Fruit fly (Drosophila melanogaster): ENCODE data around the gene atilla.

The atilla gene

dm6 chr2L:12177621-12178020 is at the start of gene atilla:
TSS of gene atilla (minus strand) at chr2L:12177886.
- no peak for TF ChIP-seq ssp (GFP tag; IDR thresholded peaks at IDR 0.05)
- TF ChIP-seq Fer3 (tag; optimal IDR thresholded peaks at IDR 0.05), result peak; percentile 5
- TF ChIP-seq Med (GFP tag), result peak; percentile 42
- 0 out of 3 replicates have a peak, but pooled peaks have one; percentile 11 for TF ChIP-seq CG34224 (GFP tag; IDR thresholded peaks at IDR 0.05; ENCODE audit: partially characterized antibody)
- TF ChIP-seq Dbx (GFP tag; IDR thresholded peaks at IDR 0.05), result 0 out of 3 replicates have a peak, but pooled peaks have one; percentile 6
- TF ChIP-seq chinmo (GFP tag; IDR thresholded peaks at IDR 0.05; ENCODE audit: partially characterized antibody), result peak; percentile 78; the same call in 1 of the 4 replicates
- TF ChIP-seq CG13296 (GFP tag; optimal IDR thresholded peaks at IDR 0.05), result peak; percentile 10
- peak; percentile 26 for TF ChIP-seq CG3281 (GFP tag; optimal IDR thresholded peaks at IDR 0.05)
- TF ChIP-seq lab (GFP tag; optimal IDR thresholded peaks at IDR 0.05), result peak; percentile 36
- TF ChIP-seq CG12236 (GFP tag; optimal IDR thresholded peaks at IDR 0.05), result no peak
- no peak for TF ChIP-seq CG15011 (GFP tag; optimal IDR thresholded peaks at IDR 0.05)
- TF ChIP-seq CG8290 (GFP tag; optimal IDR thresholded peaks at IDR 0.05), result no peak
- TF ChIP-seq CG8290 (tag; optimal IDR thresholded peaks at IDR 0.05), result peak in 1 of 2 experiments; percentile 9
- TF ChIP-seq CG14441 (GFP tag; IDR thresholded peaks at IDR 0.05), result no peak
- no peak for TF ChIP-seq hkb (optimal IDR thresholded peaks at IDR 0.05)
- no peak for TF ChIP-seq hkb (GFP tag; IDR thresholded peaks at IDR 0.05)
- TF ChIP-seq klu (GFP tag; IDR thresholded peaks at IDR 0.05), result no peak
- TF ChIP-seq z (GFP tag; IDR thresholded peaks at IDR 0.05), result peak; percentile 95
- TF ChIP-seq CG6765 (GFP tag; optimal IDR thresholded peaks at IDR 0.05), result peak; percentile 12
- no peak for TF ChIP-seq CG3163 (GFP tag; optimal IDR thresholded peaks at IDR 0.05)

dm6 chr2L:12207549-12207948 is 29.9 kb upstream of the atilla start, which contains the start of gene CG31759:
TSS of gene CG31759 (plus strand) at chr2L:12207709.
- TF ChIP-seq NK7.1 (GFP tag; optimal IDR thresholded peaks at IDR 0.05) (no peak), pzg (GFP tag; optimal IDR thresholded peaks at IDR 0.05) (peak; percentile 3), stwl (tag; optimal IDR thresholded peaks at IDR 0.05) (peak; percentile 5), exex (tag; optimal IDR thresholded peaks at IDR 0.05) (no peak), CG3163 (GFP tag; optimal IDR thresholded peaks at IDR 0.05) (peak; percentile 11), crp (GFP tag; optimal IDR thresholded peaks at IDR 0.05) (peak in 1 of 2 experiments; percentile 88), Dll (GFP tag; IDR thresholded peaks at IDR 0.05; ENCODE audit: partially characterized antibody) (0 out of 4 replicates have a peak, but pooled peaks have one; percentile 27), Abd-B (GFP tag; optimal IDR thresholded peaks at IDR 0.05) (no peak), CG5953 (GFP tag; IDR thresholded peaks at IDR 0.05) (no peak), Trl (optimal IDR thresholded peaks at IDR 0.05) (peak; percentile 13 to 39), Trl (GFP tag; optimal IDR thresholded peaks at IDR 0.05) (no peak), CG13287 (GFP tag; IDR thresholded peaks at IDR 0.05; ENCODE audit: partially characterized antibody) (peak; percentile 72)

- TF ChIP-seq insv (GFP tag; optimal IDR thresholded peaks at IDR 0.05) (peak in 1 of 2 experiments; percentile 57), salm (tag; optimal IDR thresholded peaks at IDR 0.05) (no peak), CG30431 (GFP tag; optimal IDR thresholded peaks at IDR 0.05) (no peak)
Observed at dm6 chr2L:12200990-12201389, 23.3 kb upstream of the atilla start.

- TF ChIP-seq Fer1 (GFP tag; optimal IDR thresholded peaks at IDR 0.05) (no peak), B-H2 (GFP tag; optimal IDR thresholded peaks at IDR 0.05) (no peak), btn (GFP tag; optimal IDR thresholded peaks at IDR 0.05) (no peak), bcd (GFP tag; optimal IDR thresholded peaks at IDR 0.05) (peak; percentile 8), fu2 (GFP tag; optimal IDR thresholded peaks at IDR 0.05) (no peak), CrebB (tag; optimal IDR thresholded peaks at IDR 0.05) (no peak), Oaz (GFP tag; IDR thresholded peaks at IDR 0.05) (no peak), maf-S (GFP tag; optimal IDR thresholded peaks at IDR 0.05) (no peak), onecut (GFP tag; IDR thresholded peaks at IDR 0.05) (peak; percentile 17; the same call in 1 of the 2 replicates), chm (GFP tag; IDR thresholded peaks at IDR 0.05) (no peak), CG34376 (GFP tag; optimal IDR thresholded peaks at IDR 0.05) (no peak), ara (GFP tag; IDR thresholded peaks at IDR 0.05) (peak; percentile 43; the same call in 1 of the 2 replicates), CG30020 (tag; optimal IDR thresholded peaks at IDR 0.05) (no peak), caup (GFP tag; optimal IDR thresholded peaks at IDR 0.05; ENCODE audit: severe bottlenecking) (no peak), CG1647 (GFP tag; optimal IDR thresholded peaks at IDR 0.05) (no peak)
Observed at dm6 chr2L:12194858-12195257, 17.2 kb upstream of the atilla start.

All from whole organism, embryonic.